Fruit fly (Drosophila melanogaster): Measurements from ENCODE around the gene Lrr47.

The Lrr47 gene

dm6 chr2L:10516470-10517048, 576 bp upstream of the Lrr47 start (continued):
- TF ChIP-seq vri (GFP tag; optimal IDR thresholded peaks at IDR 0.05) (peak; percentile 11), CG6163 (GFP tag; IDR thresholded peaks at IDR 0.05) (peak; percentile 30; the same call in 1 of the 3 replicates), CG7368 (GFP tag; optimal IDR thresholded peaks at IDR 0.05) (peak; percentile 61), Hr38 (GFP tag; optimal IDR thresholded peaks at IDR 0.05) (no peak), CG9139 (GFP tag; optimal IDR thresholded peaks at IDR 0.05) (peak; percentile 26), CG4318 (GFP tag; optimal IDR thresholded peaks at IDR 0.05) (no peak), Ets21C (GFP tag; optimal IDR thresholded peaks at IDR 0.05) (no peak), acj6 (GFP tag; optimal IDR thresholded peaks at IDR 0.05) (peak; percentile 51), CG8632 (GFP tag; optimal IDR thresholded peaks at IDR 0.05) (no peak), CG31627 (GFP tag; optimal IDR thresholded peaks at IDR 0.05) (peak; percentile 48), cyc (GFP tag; optimal IDR thresholded peaks at IDR 0.05) (peak; percentile 42), spab (GFP tag; optimal IDR thresholded peaks at IDR 0.05) (no peak), Eip75B (GFP tag; optimal IDR thresholded peaks at IDR 0.05) (peak; percentile 37), fkh (GFP tag; optimal IDR thresholded peaks at IDR 0.05) (no peak), salr (GFP tag; optimal IDR thresholded peaks at IDR 0.05) (peak in 1 of 2 experiments; percentile 10), net (GFP tag; optimal IDR thresholded peaks at IDR 0.05) (peak; percentile 32), esn (GFP tag; optimal IDR thresholded peaks at IDR 0.05) (peak; percentile 46), fd59A (GFP tag; optimal IDR thresholded peaks at IDR 0.05) (no peak), CG11902 (GFP tag; optimal IDR thresholded peaks at IDR 0.05) (no peak)

DNA sequence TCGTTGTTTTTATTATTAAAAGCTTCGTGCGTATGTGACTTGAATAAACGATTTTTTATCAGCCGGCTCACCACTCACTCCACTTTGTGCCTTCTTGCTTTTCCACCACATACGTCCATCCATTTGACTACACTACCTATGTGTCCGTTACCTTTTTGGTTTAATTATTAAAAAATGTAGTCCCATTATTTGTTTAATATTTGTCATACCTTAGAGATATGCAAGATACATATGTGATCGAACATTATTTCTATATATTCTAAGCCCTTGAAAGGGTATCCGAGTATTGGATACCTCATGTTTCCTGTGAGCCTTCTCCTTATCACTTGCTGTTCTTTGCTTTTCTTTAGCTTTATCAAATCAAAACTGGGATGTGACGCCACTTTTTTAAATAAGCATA, 2.1 kb downstream of the Lrr47 start:
- TF ChIP-seq Gug (GFP tag; IDR thresholded peaks at IDR 0.05) (peak; percentile 63), CG9139 (GFP tag; optimal IDR thresholded peaks at IDR 0.05) (peak; percentile 63), CG4318 (GFP tag; optimal IDR thresholded peaks at IDR 0.05) (peak; percentile 24), ss (GFP tag; optimal IDR thresholded peaks at IDR 0.05) (peak; percentile 71 to 84), spab (GFP tag; optimal IDR thresholded peaks at IDR 0.05) (peak; percentile 80), Eip78C (GFP tag) (peak; percentile 98), CG10669 (GFP tag; optimal IDR thresholded peaks at IDR 0.05) (peak; percentile 88), Ets96B (tag; optimal IDR thresholded peaks at IDR 0.05) (peak; percentile 91), eg (GFP tag; IDR thresholded peaks at IDR 0.05) (peak; percentile 86), Met (GFP tag; optimal IDR thresholded peaks at IDR 0.05) (peak; percentile 87), topi (GFP tag; optimal IDR thresholded peaks at IDR 0.05) (peak; percentile 90), dac (GFP tag; optimal IDR thresholded peaks at IDR 0.05) (no peak), vri (GFP tag; optimal IDR thresholded peaks at IDR 0.05) (peak; percentile 71), CG10631 (GFP tag; optimal IDR thresholded peaks at IDR 0.05) (peak; percentile 76), Hr39 (GFP tag; optimal IDR thresholded peaks at IDR 0.05) (peak; percentile 91), Lpt (GFP tag; optimal IDR thresholded peaks at IDR 0.05) (peak; percentile 62), CG15336 (GFP tag; IDR thresholded peaks at IDR 0.05) (peak; percentile 82), dsx (GFP tag; optimal IDR thresholded peaks at IDR 0.05; ENCODE audit: poor library complexity, severe bottlenecking) (peak; percentile 86), Blimp-1 (GFP tag; optimal IDR thresholded peaks at IDR 0.05) (peak; percentile 61), esn (GFP tag; optimal IDR thresholded peaks at IDR 0.05) (peak; percentile 94), OdsH (GFP tag; optimal IDR thresholded peaks at IDR 0.05) (peak; percentile 85), CG1621 (tag; optimal IDR thresholded peaks at IDR 0.05) (peak; percentile 84), Eip75B (GFP tag; optimal IDR thresholded peaks at IDR 0.05) (peak; percentile 87), Smox (GFP tag; optimal IDR thresholded peaks at IDR 0.05) (peak; percentile 87), CG3032 (tag; optimal IDR thresholded peaks at IDR 0.05) (peak; percentile 84), CG6792 (GFP tag; optimal IDR thresholded peaks at IDR 0.05) (peak; percentile 91), CG8119 (GFP tag; IDR thresholded peaks at IDR 0.05) (peak; percentile 82), CG34406 (GFP tag; optimal IDR thresholded peaks at IDR 0.05) (peak; percentile 88), CG7368 (GFP tag; optimal IDR thresholded peaks at IDR 0.05) (peak; percentile 79), achi (GFP tag; optimal IDR thresholded peaks at IDR 0.05) (peak; percentile 83), Sox15 (GFP tag; optimal IDR thresholded peaks at IDR 0.05) (peak; percentile 80), fkh (GFP tag; optimal IDR thresholded peaks at IDR 0.05) (no peak), CG3919 (GFP tag; optimal IDR thresholded peaks at IDR 0.05) (peak; percentile 87), CG11902 (GFP tag; optimal IDR thresholded peaks at IDR 0.05) (peak; percentile 85), svp (GFP tag) (peak; percentile 96), fd85E (GFP tag; optimal IDR thresholded peaks at IDR 0.05) (peak; percentile 52), cyc (GFP tag; optimal IDR thresholded peaks at IDR 0.05) (peak; percentile 90), CG6808 (GFP tag; optimal IDR thresholded peaks at IDR 0.05) (peak; percentile 77), Hr4 (GFP tag; optimal IDR thresholded peaks at IDR 0.05) (peak; percentile 67), salr (GFP tag; optimal IDR thresholded peaks at IDR 0.05) (peak; percentile 17 to 72), CG6163 (GFP tag; IDR thresholded peaks at IDR 0.05) (peak; percentile 89)
